Fruit fly (Drosophila melanogaster) whole organism, embryonic: ENCODE results near the gene CG11456.

Experiments
- Ada2b ChIP-seq: fragments of 200-800 bp; sonication (Bioruptor generic); IDR thresholded peaks from 2 replicates; pipeline ENCODE4 v1.3.6; 2022; ENCODE audit warnings: missing biosample characterization, missing genetic modification characterization
- Asciz ChIP-seq: fragments of 200-800 bp; sonication (Bioruptor generic); optimal IDR thresholded peaks from 2 replicates; lab custom pipeline; 2017; ENCODE audit warnings: missing biosample characterization, mild to moderate bottlenecking, missing genetic modification characterization, missing genetic modification reagents
- Atf6 ChIP-seq: fragments of 200-800 bp; sonication (Bioruptor generic); IDR thresholded peaks from 2 replicates; pipeline ENCODE4 v1.3.6; 2022; ENCODE audit warnings: missing biosample characterization, missing genetic modification characterization
- CG10267 ChIP-seq: fragments of 200-800 bp; sonication (Bioruptor generic); optimal IDR thresholded peaks from 2 replicates; lab custom pipeline; 2018; ENCODE audit warnings: missing biosample characterization, mild to moderate bottlenecking, missing genetic modification characterization, moderate library complexity
- CG11456 ChIP-seq: fragments of 200-800 bp; sonication (Bioruptor generic); IDR thresholded peaks from 3 replicates; pipeline ENCODE4 v1.3.6; 2022; ENCODE audit warnings: missing biosample characterization, missing genetic modification characterization
- CG12104 ChIP-seq: fragments of 200-800 bp; sonication (Bioruptor generic); optimal IDR thresholded peaks from 3 replicates; lab custom pipeline; 2016; ENCODE audit warnings: missing biosample characterization, missing genetic modification characterization
- CG13123 ChIP-seq: fragments of 200-800 bp; sonication (Bioruptor generic); optimal IDR thresholded peaks from 2 replicates; lab custom pipeline; 2016; ENCODE audit warnings: missing biosample characterization, missing genetic modification characterization
- CG13424 ChIP-seq: fragments of 200-800 bp; sonication (Bioruptor generic); optimal IDR thresholded peaks from 2 replicates; lab custom pipeline; 2019; ENCODE audit warnings: missing biosample characterization, mild to moderate bottlenecking, missing genetic modification characterization, moderate library complexity
- CG14710 ChIP-seq: fragments of 200-800 bp; sonication (Bioruptor generic); optimal IDR thresholded peaks from 3 replicates; lab custom pipeline; 2019; ENCODE audit warnings: missing biosample characterization, mild to moderate bottlenecking, missing genetic modification characterization, moderate library complexity
- CG16813 ChIP-seq: fragments of 200-800 bp; sonication (Bioruptor generic); IDR thresholded peaks from 3 replicates; pipeline ENCODE4 v1.3.6; 2022; ENCODE audit warnings: missing biosample characterization, missing genetic modification characterization; ENCODE audit not compliant: partially characterized antibody
- CG2120 ChIP-seq: fragments of 200-800 bp; sonication (Bioruptor generic); optimal IDR thresholded peaks from 3 replicates; lab custom pipeline; 2016; ENCODE audit warnings: missing biosample characterization, missing genetic modification characterization
- CG30020 ChIP-seq: fragments of 200-800 bp; optimal IDR thresholded peaks from 2 replicates; lab custom pipeline; 2019; ENCODE audit warnings: missing biosample characterization, mild to moderate bottlenecking, missing genetic modification characterization, moderate library complexity
- CG3847 ChIP-seq: fragments of 200-800 bp; sonication (Bioruptor generic); IDR thresholded peaks from 2 replicates; pipeline ENCODE4 v1.3.6; 2022; ENCODE audit warnings: missing biosample characterization, missing genetic modification characterization
- CG4282 ChIP-seq: fragments of 200-800 bp; sonication (Bioruptor generic); optimal IDR thresholded peaks from 2 replicates; lab custom pipeline; 2016; ENCODE audit warnings: missing biosample characterization, missing genetic modification characterization
- CG6689 ChIP-seq: fragments of 200-800 bp; sonication (Bioruptor generic); IDR thresholded peaks from 2 replicates; pipeline ENCODE4 v1.3.6; 2022; ENCODE audit warnings: missing biosample characterization, missing genetic modification characterization
- CG7786 ChIP-seq: fragments of 200-800 bp; sonication (Bioruptor generic); optimal IDR thresholded peaks from 2 replicates; lab custom pipeline; 2016; ENCODE audit warnings: missing biosample characterization, missing genetic modification characterization
- CG8944 ChIP-seq: fragments of 200-800 bp; sonication (Bioruptor generic); optimal IDR thresholded peaks from 3 replicates; lab custom pipeline; 2016; ENCODE audit warnings: missing biosample characterization, missing genetic modification characterization
- Dll ChIP-seq: fragments of 200-800 bp; sonication (Bioruptor generic); IDR thresholded peaks from 4 replicates; pipeline ENCODE4 v1.3.6; 2022; ENCODE audit warnings: missing biosample characterization, missing genetic modification characterization; ENCODE audit not compliant: partially characterized antibody
- Doc3 ChIP-seq: fragments of 200-800 bp; sonication (Bioruptor generic); IDR thresholded peaks from 3 replicates; pipeline ENCODE4 v1.3.6; 2022; ENCODE audit warnings: missing biosample characterization, missing genetic modification characterization; ENCODE audit not compliant: partially characterized antibody
- Dp ChIP-seq: fragments of 200-800 bp; sonication (Bioruptor generic); optimal IDR thresholded peaks from 2 replicates; lab custom pipeline; 2018; ENCODE audit warnings: missing biosample characterization, mild to moderate bottlenecking, missing genetic modification characterization, moderate library complexity
- Fer1 ChIP-seq: fragments of 200-800 bp; sonication (Bioruptor generic); optimal IDR thresholded peaks from 2 replicates; lab custom pipeline; 2017; ENCODE audit warnings: missing biosample characterization, mild to moderate bottlenecking, missing genetic modification characterization
- H15 ChIP-seq: fragments of 200-800 bp; sonication (Bioruptor generic); IDR thresholded peaks from 3 replicates; pipeline ENCODE4 v1.3.6; 2022; ENCODE audit warnings: missing biosample characterization, missing genetic modification characterization
- H2.0 ChIP-seq: fragments of 200-800 bp; sonication (Bioruptor generic); IDR thresholded peaks from 2 replicates; pipeline ENCODE4 v1.3.6; 2022; ENCODE audit warnings: missing biosample characterization, missing genetic modification characterization
- Kr ChIP-seq: fragments of 200-800 bp; sonication (Bioruptor generic); optimal IDR thresholded peaks from 2 replicates; lab custom pipeline; 2017; ENCODE audit warnings: missing biosample characterization, mild to moderate bottlenecking, missing genetic modification characterization
- Lhr ChIP-seq: fragments of 200-800 bp; sonication (Bioruptor generic); optimal IDR thresholded peaks from 3 replicates; lab custom pipeline; 2017; ENCODE audit warnings: mild to moderate bottlenecking, missing biosample characterization, missing genetic modification reagents, missing genetic modification characterization
- MESR4 ChIP-seq: fragments of 200-800 bp; sonication (Bioruptor generic); optimal IDR thresholded peaks from 2 replicates; lab custom pipeline; 2018; ENCODE audit warnings: missing biosample characterization, mild to moderate bottlenecking, missing genetic modification characterization, moderate library complexity
- Max ChIP-seq: fragments of 200-800 bp; sonication (Bioruptor generic); optimal IDR thresholded peaks from 2 replicates; lab custom pipeline; 2016; ENCODE audit warnings: missing biosample characterization, mild to moderate bottlenecking, missing genetic modification characterization
- Myb ChIP-seq: fragments of 200-800 bp; sonication (Bioruptor generic); optimal IDR thresholded peaks from 2 replicates; lab custom pipeline; 2016; ENCODE audit warnings: missing biosample characterization, missing genetic modification characterization
- Nf-YC ChIP-seq: fragments of 200-800 bp; optimal IDR thresholded peaks from 3 replicates; lab custom pipeline; 2019; ENCODE audit warnings: missing biosample characterization, mild to moderate bottlenecking, missing genetic modification characterization, moderate library complexity
- Scr ChIP-seq: fragments of 200-800 bp; sonication (Bioruptor generic); IDR thresholded peaks from 2 replicates; pipeline ENCODE4 v1.3.6; 2022; ENCODE audit warnings: missing biosample characterization, missing genetic modification characterization; ENCODE audit not compliant: partially characterized antibody
- Sry-δ ChIP-seq: fragments of 200-800 bp; sonication (Bioruptor generic); optimal IDR thresholded peaks from 2 replicates; lab custom pipeline; 2016; ENCODE audit warnings: missing biosample characterization, missing genetic modification characterization
- Xrp1 ChIP-seq: fragments of 200-800 bp; sonication (Bioruptor generic); IDR thresholded peaks from 2 replicates; pipeline ENCODE4 v1.3.6; 2022; ENCODE audit warnings: missing biosample characterization, missing genetic modification characterization
- YL-1 ChIP-seq: fragments of 200-800 bp; sonication (Bioruptor generic); optimal IDR thresholded peaks from 3 replicates; lab custom pipeline; 2017; ENCODE audit warnings: missing biosample characterization, mild to moderate bottlenecking, missing genetic modification characterization
- amos ChIP-seq: fragments of 200-800 bp; sonication (Bioruptor generic); IDR thresholded peaks from 2 replicates; pipeline ENCODE4 v1.3.6; 2022; ENCODE audit warnings: missing biosample characterization, missing genetic modification characterization; ENCODE audit not compliant: partially characterized antibody
- ash1 ChIP-seq: fragments of 200-800 bp; sonication (Bioruptor generic); optimal IDR thresholded peaks from 2 replicates; lab custom pipeline; 2018; ENCODE audit warnings: missing biosample characterization, mild to moderate bottlenecking, missing genetic modification characterization
- bbx ChIP-seq: fragments of 200-800 bp; sonication (Bioruptor generic); IDR thresholded peaks from 2 replicates; pipeline ENCODE4 v1.3.6; 2022; ENCODE audit warnings: missing biosample characterization, missing genetic modification characterization; ENCODE audit not compliant: partially characterized antibody
- chinmo ChIP-seq: fragments of 200-800 bp; sonication (Bioruptor generic); IDR thresholded peaks from 4 replicates; pipeline ENCODE4 v1.3.6; 2022; ENCODE audit warnings: missing biosample characterization, missing genetic modification characterization; ENCODE audit not compliant: partially characterized antibody
- crol ChIP-seq: fragments of 200-800 bp; sonication (Bioruptor generic); IDR thresholded peaks from 2 replicates; pipeline ENCODE4 v1.3.6; 2022; ENCODE audit warnings: missing biosample characterization, missing genetic modification characterization
- lola ChIP-seq, 3 experiments: fragments of >200 bp in 2 of 3; fragments of 200-800 bp in 1 of 3; sonication (Bioruptor generic) in 1 of 3; optimal IDR thresholded peaks; 2 replicates each; lab custom pipeline; 2017 to 2019; ENCODE audit warnings: missing biosample characterization in 3 of 3, missing genetic modification characterization in 3 of 3, mild to moderate bottlenecking in 1 of 3, moderate library complexity in 1 of 3
- mam ChIP-seq: fragments of 200-800 bp; sonication (Bioruptor generic); optimal IDR thresholded peaks from 3 replicates; lab custom pipeline; 2016; ENCODE audit warnings: missing biosample characterization, missing genetic modification characterization
- mld ChIP-seq: fragments of 200-800 bp; sonication (Bioruptor generic); IDR thresholded peaks from 3 replicates; pipeline ENCODE4 v1.3.6; 2022; ENCODE audit warnings: missing biosample characterization, missing genetic modification characterization; ENCODE audit not compliant: partially characterized antibody
- pan ChIP-seq, 4 experiments: fragments of >200 bp in 3 of 4; fragments of 200-800 bp in 1 of 4; sonication (Bioruptor generic) in 1 of 4; optimal IDR thresholded peaks in 3 of 4; IDR thresholded peaks in 1 of 4; 2 replicates each; pipeline versions ENCODE4 v1.3.6 to Lab custom; 2017 to 2022; ENCODE audit warnings: missing biosample characterization in 2 of 4, missing genetic modification characterization in 2 of 4, mixed read lengths in 1 of 4
- row ChIP-seq: fragments of 200-800 bp; sonication (Bioruptor generic); IDR thresholded peaks from 3 replicates; pipeline ENCODE4 v1.3.6; 2022; ENCODE audit warnings: missing biosample characterization, missing genetic modification characterization
- trem ChIP-seq: fragments of 200-800 bp; optimal IDR thresholded peaks from 3 replicates; lab custom pipeline; 2019; ENCODE audit warnings: missing biosample characterization, mild to moderate bottlenecking, missing genetic modification characterization, moderate library complexity
- vfl ChIP-seq: fragments of 200-800 bp; sonication (Bioruptor generic); optimal IDR thresholded peaks from 2 replicates; lab custom pipeline; 2016; ENCODE audit warnings: missing biosample characterization, missing genetic modification characterization
- zen2 ChIP-seq: fragments of 200-800 bp; sonication (Bioruptor generic); IDR thresholded peaks from 3 replicates; pipeline ENCODE4 v1.3.6; 2022; ENCODE audit warnings: missing biosample characterization, missing genetic modification characterization; ENCODE audit not compliant: partially characterized antibody

The CG11456 gene

DNA sequence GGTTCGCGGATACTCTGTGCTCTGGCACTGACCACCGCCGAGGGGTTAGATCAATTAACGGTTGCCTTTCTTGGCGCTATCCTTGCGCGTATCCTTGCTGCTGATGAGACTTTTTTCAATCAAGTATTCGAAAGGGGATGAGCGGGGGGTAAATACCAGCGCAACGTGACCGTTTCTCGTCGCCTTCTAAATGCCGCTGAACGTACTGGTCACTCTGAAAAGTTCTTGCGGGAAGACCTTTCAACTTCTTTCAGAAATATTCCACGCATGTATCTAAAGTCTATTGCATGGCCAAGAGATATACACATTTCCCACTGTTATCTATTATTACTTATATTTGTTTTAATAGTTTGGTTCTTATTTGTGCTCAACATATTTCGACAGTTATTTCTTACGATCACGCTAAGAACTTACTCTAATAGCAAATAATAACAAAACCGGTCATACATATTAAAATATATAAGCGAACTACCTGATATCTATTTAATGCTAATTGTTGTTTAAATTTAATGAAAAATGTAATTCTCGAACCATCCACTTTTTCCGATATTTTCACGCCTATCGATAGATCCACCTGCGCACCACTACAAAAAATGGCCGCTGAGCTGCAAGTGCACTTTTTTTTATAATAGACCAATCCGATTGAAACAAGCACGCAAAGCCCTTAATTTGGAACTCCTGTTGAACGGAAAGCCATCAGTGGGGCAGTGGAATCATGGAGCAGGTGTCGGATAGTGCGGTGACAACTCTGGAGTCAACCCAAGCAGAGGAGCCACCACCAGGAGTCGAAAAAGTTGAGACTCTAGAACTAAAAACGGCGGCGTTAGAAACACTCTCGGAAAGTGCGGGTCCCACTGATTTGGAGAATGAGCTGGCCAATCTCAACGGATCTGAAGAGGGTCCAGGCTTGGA, 32.4 kb upstream of the CG11456 start, which contains the start of the genes CG3634 and HIPP1:
Gene CG3634, minus strand, starts transcription at position 185 of the 912 bp plus-strand sequence.
Gene HIPP1, plus strand, starts transcription at position 582 of the 912 bp plus-strand sequence.
- peak; percentile 98 for TF ChIP-seq crol
- peak; percentile 57 for TF ChIP-seq CG10267
- TF ChIP-seq zen2 (GFP tag; lab: Robert Waterston, UW), result peak; percentile 52; the same call in 1 of the 3 replicates
- TF ChIP-seq Nf-YC, result peak; percentile 76
- no peak for TF ChIP-seq CG7786
- TF ChIP-seq chinmo, result 0 out of 4 replicates have a peak, but pooled peaks have one; percentile 74
- TF ChIP-seq H15 (GFP tag; lab: Robert Waterston, UW), result no peak
- peak; percentile 5; the same call in 1 of the 2 replicates for TF ChIP-seq CG3847 (GFP tag; lab: Robert Waterston, UW)
- no peak for TF ChIP-seq CG4282 (GFP tag; lab: Kevin White, UChicago)
- TF ChIP-seq ash1 (GFP tag; lab: Kevin White, UChicago), result no peak
- peak; percentile 36 for TF ChIP-seq CG2120
- TF ChIP-seq Xrp1 (GFP tag; lab: Robert Waterston, UW), result peak; percentile 22; the same call in 1 of the 2 replicates
- TF ChIP-seq Max (GFP tag; lab: Kevin White, UChicago), result peak; percentile 37
- TF ChIP-seq Dp (GFP tag; lab: Kevin White, UChicago), result peak; percentile 35
- peak; percentile 80 for TF ChIP-seq Sry-δ (GFP tag; lab: Kevin White, UChicago)
- 0 out of 2 replicates have a peak, but pooled peaks have one; percentile 34 for TF ChIP-seq Atf6
- no peak for TF ChIP-seq H2.0 (GFP tag; lab: Robert Waterston, UW)
- no peak for TF ChIP-seq vfl (GFP tag; lab: Kevin White, UChicago)
- peak; percentile 75 for TF ChIP-seq Scr (GFP tag; lab: Robert Waterston, UW)
- 0 out of 3 replicates have a peak, but pooled peaks have one; percentile 14 for TF ChIP-seq CG11456 (GFP tag; lab: Robert Waterston, UW)
- TF ChIP-seq row (GFP tag; lab: Robert Waterston, UW), result peak; percentile 84
- peak; percentile 9 for TF ChIP-seq mam (GFP tag; lab: Kevin White, UChicago)
- peak; percentile 70 for TF ChIP-seq amos (GFP tag; lab: Robert Waterston, UW)
- TF ChIP-seq Kr (GFP tag; lab: Kevin White, UChicago), result no peak
- TF ChIP-seq Myb (GFP tag; lab: Kevin White, UChicago), result peak; percentile 9
- peak; percentile 72 for TF ChIP-seq YL-1 (GFP tag; lab: Kevin White, UChicago)
- TF ChIP-seq bbx (GFP tag; lab: Robert Waterston, UW), result peak; percentile 44
- peak; percentile 50; the same call in 1 of the 3 replicates for TF ChIP-seq Doc3 (GFP tag; lab: Robert Waterston, UW)
- TF ChIP-seq CG8944 (GFP tag; lab: Kevin White, UChicago), result no peak
- peak; percentile 90 for TF ChIP-seq MESR4 (GFP tag; lab: Kevin White, UChicago)
- TF ChIP-seq Dll, result peak; percentile 77
- no peak for TF ChIP-seq pan (optimal IDR thresholded peaks at IDR 0.05; lab: Kevin White, UChicago)
- TF ChIP-seq pan (GFP tag; optimal IDR thresholded peaks at IDR 0.05 in 1 of 2, IDR thresholded peaks at IDR 0.05 in 1 of 2), result peak in 1 of 2 experiments; percentile 21
- peak; percentile 39 for TF ChIP-seq CG12104 (GFP tag; lab: Kevin White, UChicago)
- peak; percentile 82 for TF ChIP-seq trem (tag; lab: Kevin White, UChicago)
- peak; percentile 50; the same call in 2 of the 3 replicates for TF ChIP-seq CG16813
- no peak for TF ChIP-seq CG13123 (GFP tag; lab: Kevin White, UChicago)
- TF ChIP-seq Asciz (GFP tag; lab: Kevin White, UChicago), result no peak
- no peak for TF ChIP-seq Ada2b (GFP tag; lab: Robert Waterston, UW)
- peak in 1 of 3 experiments; percentile 28 for TF ChIP-seq lola (GFP tag; optimal IDR thresholded peaks at IDR 0.05; lab: Kevin White, UChicago)
- no peak for TF ChIP-seq Fer1
- peak; percentile 78 for TF ChIP-seq CG30020 (tag; lab: Kevin White, UChicago)
- 0 out of 3 replicates have a peak, but pooled peaks have one; percentile 7 for TF ChIP-seq mld (GFP tag; lab: Robert Waterston, UW)
- peak; percentile 75 for TF ChIP-seq CG14710 (tag; lab: Kevin White, UChicago)
- TF ChIP-seq CG6689 (GFP tag; lab: Robert Waterston, UW), result 0 out of 2 replicates have a peak, but pooled peaks have one; percentile 5
- TF ChIP-seq CG13424 (tag; lab: Kevin White, UChicago), result peak; percentile 1
- TF ChIP-seq Lhr (GFP tag; lab: Kevin White, UChicago), result peak; percentile 51
